Worm (Caenorhabditis elegans): ENCODE results near the gene R02D5.1.

Gene R02D5.1

ce11 chrV:14468196-14468874, 39.7 kb upstream of the R02D5.1 start, which contains the start of gene srz-97 (continued):
- TF ChIP-seq arid-1 (GFP tag; conservative IDR thresholded peaks at IDR 0.05) (0 out of 2 replicates have a peak, but pooled peaks have one; percentile 26), lin-1 (GFP tag; IDR thresholded peaks at IDR 0.05) (peak; percentile 68; the same call in 1 of the 2 replicates), aha-1 (tag) (peak; percentile 82), F44E2.7 (GFP tag; IDR thresholded peaks at IDR 0.05) (no peak), ctbp-1 (GFP tag; IDR thresholded peaks at IDR 0.05) (peak; percentile 33; the same call in 1 of the 2 replicates), tra-1 (GFP tag; IDR thresholded peaks at IDR 0.05) (peak; percentile 40), nhr-102 (tag; optimal IDR thresholded peaks at IDR 0.05) (peak; percentile 80), nhr-25 (tag; optimal IDR thresholded peaks at IDR 0.05; ENCODE audit: borderline replicate concordance, insufficient read depth) (peak; percentile 21), unc-62 (GFP tag; optimal IDR thresholded peaks at IDR 0.05 in 1 of 2) (peak in 1 of 2 experiments; percentile 24), unc-62 (tag; optimal IDR thresholded peaks at IDR 0.05) (no peak), snpc-1.2 (GFP tag; IDR thresholded peaks at IDR 0.05) (peak; percentile 85)

ce11 chrV:14468931-14469330, 39.1 kb upstream of the R02D5.1 start, which contains the start of gene clec-57:
Gene clec-57 (plus strand): TSS chrV:14469231.
- TF ChIP-seq unc-62 (GFP tag; optimal IDR thresholded peaks at IDR 0.05 in 1 of 2) (peak in 1 of 2 experiments; percentile 88), unc-62 (tag; optimal IDR thresholded peaks at IDR 0.05) (no peak), hlh-11 (tag; optimal IDR thresholded peaks at IDR 0.05) (no peak)

- peak; percentile 37 for TF ChIP-seq nhr-28 (tag; optimal IDR thresholded peaks at IDR 0.05)
- TF ChIP-seq ceh-62 (tag; optimal IDR thresholded peaks at IDR 0.05), result no peak
- no peak for TF ChIP-seq hlh-11 (tag; optimal IDR thresholded peaks at IDR 0.05)
- TF ChIP-seq nhr-41 (GFP tag; IDR thresholded peaks at IDR 0.05), result no peak
These were observed 35.8 kb upstream of the R02D5.1 start, which contains the start of gene clec-227 for ce11 chrV:14472229-14472628. Gene clec-227 (plus strand): TSS chrV:14472529.

ce11 chrV:14474099-14474498, 34.0 kb upstream of the R02D5.1 start, which contains the start of gene clec-56:
Gene clec-56 (plus strand): TSS chrV:14474399.
- TF ChIP-seq lin-39 (tag; optimal IDR thresholded peaks at IDR 0.05) (no peak), zip-2 (tag; optimal IDR thresholded peaks at IDR 0.05) (no peak), hlh-30 (tag; optimal IDR thresholded peaks at IDR 0.05; ENCODE audit: insufficient read depth) (no peak), nhr-28 (tag; optimal IDR thresholded peaks at IDR 0.05) (peak; percentile 36), ceh-20 (GFP tag; IDR thresholded peaks at IDR 0.05) (0 out of 2 replicates have a peak, but pooled peaks have one; percentile 18), R02D3.7 (tag; optimal IDR thresholded peaks at IDR 0.05) (no peak), pqm-1 (tag; optimal IDR thresholded peaks at IDR 0.05) (peak; percentile 35), hlh-11 (tag; optimal IDR thresholded peaks at IDR 0.05) (peak; percentile 2), mxl-3 (GFP tag; optimal IDR thresholded peaks at IDR 0.05) (no peak), nhr-41 (GFP tag; IDR thresholded peaks at IDR 0.05) (no peak), jun-1 (tag; optimal IDR thresholded peaks at IDR 0.05) (no peak)

ce11 chrV:14476680-14477079, 31.4 kb upstream of the R02D5.1 start, which contains the start of gene clec-54:
Gene clec-54 (plus strand): TSS chrV:14476903.
- TF ChIP-seq set-16 (GFP tag; IDR thresholded peaks at IDR 0.05) (no peak), tra-1 (GFP tag; IDR thresholded peaks at IDR 0.05) (0 out of 2 replicates have a peak, but pooled peaks have one; percentile 27), dve-1 (tag; optimal IDR thresholded peaks at IDR 0.05; ENCODE audit: insufficient read depth) (peak; percentile 12), duxl-1 (tag; optimal IDR thresholded peaks at IDR 0.05; ENCODE audit: poor library complexity) (no peak), nhr-41 (GFP tag; IDR thresholded peaks at IDR 0.05) (no peak), nhr-28 (tag; optimal IDR thresholded peaks at IDR 0.05) (peak; percentile 18), hlh-11 (tag; optimal IDR thresholded peaks at IDR 0.05) (peak; percentile 17), unc-62 (GFP tag; optimal IDR thresholded peaks at IDR 0.05 in 1 of 2) (peak in 1 of 2 experiments; percentile 43), unc-62 (tag; optimal IDR thresholded peaks at IDR 0.05) (no peak), lin-1 (GFP tag; IDR thresholded peaks at IDR 0.05) (no peak), daf-16 (GFP tag; optimal IDR thresholded peaks at IDR 0.05) (no peak), daf-16 (tag; optimal IDR thresholded peaks at IDR 0.05) (peak; percentile 37), dmd-6 (GFP tag; IDR thresholded peaks at IDR 0.05) (peak; percentile 49; the same call in 1 of the 2 replicates)

All from whole organism, L4 larva.